Worm (Caenorhabditis elegans): Measurements from ENCODE around the gene egl-20.

ce11 chrIV:9770798-9771197, 44.5 kb downstream of the egl-20 start:
- no peak for TF ChIP-seq ces-1 (GFP tag; optimal IDR thresholded peaks at IDR 0.05)
- TF ChIP-seq M03D4.4 (tag; optimal IDR thresholded peaks at IDR 0.05), result no peak
- peak; percentile 53 for TF ChIP-seq lsy-2 (tag; optimal IDR thresholded peaks at IDR 0.05)
- no peak for TF ChIP-seq snpc-4 (tag; optimal IDR thresholded peaks at IDR 0.05)
- TF ChIP-seq drap-1 (GFP tag; optimal IDR thresholded peaks at IDR 0.05), result no peak
- no peak for TF ChIP-seq elt-3 (tag; optimal IDR thresholded peaks at IDR 0.05)
- TF ChIP-seq ceh-39 (tag; optimal IDR thresholded peaks at IDR 0.05), result peak; percentile 65
- peak; percentile 100 for TF ChIP-seq unc-62 (GFP tag; optimal IDR thresholded peaks at IDR 0.05)
- TF ChIP-seq nhr-28 (tag; optimal IDR thresholded peaks at IDR 0.05), result no peak

Data from whole organism, mixed stage, embryonic.